Fruit fly (Drosophila melanogaster): ENCODE data around the gene Alp9.

dm6 chr3L:5578595-5578994 lies 16.7 kb upstream of the Alp9 start:
- TF ChIP-seq EcR (GFP tag; optimal IDR thresholded peaks at IDR 0.05) (no peak), psq (optimal IDR thresholded peaks at IDR 0.05) (no peak), Dll (optimal IDR thresholded peaks at IDR 0.05) (no peak), pan (optimal IDR thresholded peaks at IDR 0.05) (no peak), usp (GFP tag; optimal IDR thresholded peaks at IDR 0.05) (no peak), CG8478 (optimal IDR thresholded peaks at IDR 0.05) (no peak)

Measured in whole organism.